Worm (Caenorhabditis elegans) whole organism, L2 larva: ENCODE data around the gene Y62H9A.15.

ENCODE experiments used
- F13H6.1 ChIP-seq: sonication (generic microtip); optimal IDR thresholded peaks from 2 replicates; lab custom pipeline; 2016; ENCODE audit warnings: missing genetic modification characterization, missing compliant biosample characterization
- alr-1 ChIP-seq: fragments of 150-350 bp; optimal IDR thresholded peaks from 2 replicates; lab custom pipeline; 2014; ENCODE audit warnings: missing biosample characterization, missing genetic modification characterization
- ama-1 ChIP-seq: fragments of 150-350 bp; optimal IDR thresholded peaks from 2 replicates; lab custom pipeline; 2018; ENCODE audit warnings: inconsistent platforms
- blmp-1 ChIP-seq: sonication (generic microtip); optimal IDR thresholded peaks from 2 replicates; lab custom pipeline; 2017; ENCODE audit warnings: missing genetic modification characterization, mild to moderate bottlenecking, missing compliant biosample characterization, antibody characterized with exemption, moderate library complexity; ENCODE audit not compliant: insufficient read depth
- ceh-16 ChIP-seq: fragments of 150-350 bp; optimal IDR thresholded peaks from 2 replicates; lab custom pipeline; 2014; ENCODE audit warnings: missing biosample characterization, missing genetic modification characterization
- ceh-82 ChIP-seq: fragments of 150-350 bp; optimal IDR thresholded peaks from 2 replicates; lab custom pipeline; 2014; ENCODE audit warnings: missing biosample characterization, missing genetic modification characterization
- crh-2 ChIP-seq: sonication (generic microtip); optimal IDR thresholded peaks from 2 replicates; lab custom pipeline; 2017; ENCODE audit warnings: missing biosample characterization, missing genetic modification characterization
- dmd-4 ChIP-seq: sonication (generic microtip); optimal IDR thresholded peaks from 2 replicates; lab custom pipeline; 2017; ENCODE audit warnings: missing biosample characterization, missing genetic modification characterization
- elt-1 ChIP-seq: fragments of 150-350 bp; optimal IDR thresholded peaks from 2 replicates; lab custom pipeline; 2014; ENCODE audit warnings: missing biosample characterization, missing genetic modification characterization
- fos-1 ChIP-seq: fragments of 150-350 bp; optimal IDR thresholded peaks from 2 replicates; lab custom pipeline; 2014; ENCODE audit warnings: missing biosample characterization, missing genetic modification characterization
- gmeb-1 ChIP-seq: fragments of 150-350 bp; optimal IDR thresholded peaks from 2 replicates; lab custom pipeline; 2014; ENCODE audit warnings: missing biosample characterization, missing genetic modification characterization
- lin-11 ChIP-seq: fragments of 150-350 bp; sonication (generic microtip); optimal IDR thresholded peaks from 2 replicates; lab custom pipeline; 2014; ENCODE audit warnings: missing biosample characterization, missing genetic modification characterization, inconsistent platforms, mixed read lengths
- lin-13 ChIP-seq: fragments of 150-350 bp; optimal IDR thresholded peaks from 2 replicates; lab custom pipeline; 2014; ENCODE audit warnings: missing biosample characterization, missing genetic modification reagents, missing genetic modification characterization
- lin-39 ChIP-seq: fragments of 150-350 bp; optimal IDR thresholded peaks from 2 replicates; lab custom pipeline; 2014; ENCODE audit warnings: missing biosample characterization, missing genetic modification reagents, missing genetic modification characterization
- mdl-1 ChIP-seq, 2 experiments: fragments of 150-350 bp in 1 of 2; sonication (generic microtip) in 1 of 2; optimal IDR thresholded peaks; 2 replicates each; lab custom pipeline; 2017; ENCODE audit warnings: missing biosample characterization in 2 of 2, missing genetic modification characterization in 2 of 2
- nhr-12 ChIP-seq: fragments of 150-350 bp; optimal IDR thresholded peaks from 2 replicates; lab custom pipeline; 2014; ENCODE audit warnings: missing biosample characterization, missing genetic modification characterization
- nhr-21 ChIP-seq: fragments of 150-350 bp; optimal IDR thresholded peaks from 2 replicates; lab custom pipeline; 2014; ENCODE audit warnings: missing biosample characterization, missing genetic modification characterization
- nhr-23 ChIP-seq: fragments of 150-350 bp; optimal IDR thresholded peaks from 2 replicates; lab custom pipeline; 2014; ENCODE audit warnings: missing biosample characterization, missing genetic modification reagents, missing genetic modification characterization
- nhr-6 ChIP-seq: fragments of 150-350 bp; optimal IDR thresholded peaks from 2 replicates; lab custom pipeline; 2014; ENCODE audit warnings: missing biosample characterization, missing genetic modification characterization
- nhr-77 ChIP-seq: fragments of 150-350 bp; optimal IDR thresholded peaks from 2 replicates; lab custom pipeline; 2014; ENCODE audit warnings: missing biosample characterization, missing genetic modification characterization
- peb-1 ChIP-seq: fragments of 150-350 bp; optimal IDR thresholded peaks from 2 replicates; lab custom pipeline; 2014; ENCODE audit warnings: missing biosample characterization, missing genetic modification characterization
- sma-9 ChIP-seq, 2 experiments: fragments of 150-350 bp in 1 of 2; sonication (generic microtip) in 1 of 2; optimal IDR thresholded peaks; 2 replicates each; lab custom pipeline; 2014 to 2016; ENCODE audit warnings: missing genetic modification characterization in 2 of 2, mild to moderate bottlenecking in 1 of 2, missing biosample characterization in 1 of 2, missing compliant biosample characterization in 1 of 2, missing genetic modification reagents in 1 of 2, moderate library complexity in 1 of 2
- snpc-4 ChIP-seq: fragments of 150-350 bp; optimal IDR thresholded peaks from 2 replicates; lab custom pipeline; 2014; ENCODE audit warnings: missing biosample characterization, missing genetic modification characterization
- unc-39 ChIP-seq: fragments of 150-350 bp; optimal IDR thresholded peaks from 2 replicates; lab custom pipeline; 2014; ENCODE audit warnings: missing biosample characterization, missing genetic modification characterization
- unc-55 ChIP-seq: fragments of 150-350 bp; sonication (generic microtip); optimal IDR thresholded peaks from 3 replicates; lab custom pipeline; 2014; ENCODE audit warnings: missing biosample characterization, missing genetic modification reagents, missing genetic modification characterization
- unc-62 ChIP-seq: fragments of 150-350 bp; optimal IDR thresholded peaks from 2 replicates; lab custom pipeline; 2014; ENCODE audit warnings: missing biosample characterization, missing genetic modification reagents, missing genetic modification characterization
- zag-1 ChIP-seq: fragments of 150-350 bp; optimal IDR thresholded peaks from 2 replicates; lab custom pipeline; 2014; ENCODE audit warnings: missing biosample characterization, missing genetic modification characterization
- ztf-1 ChIP-seq: fragments of 200-800 bp; sonication (Bioruptor generic); conservative IDR thresholded peaks from 2 replicates; pipeline ENCODE4 v1.3.6; 2022; ENCODE audit warnings: missing genetic modification characterization, missing compliant biosample characterization
- ztf-11 ChIP-seq: sonication (generic microtip); optimal IDR thresholded peaks from 2 replicates; lab custom pipeline; 2017; ENCODE audit warnings: missing biosample characterization, missing genetic modification characterization
- ztf-4 ChIP-seq: fragments of 150-350 bp; optimal IDR thresholded peaks from 2 replicates; lab custom pipeline; 2014; ENCODE audit warnings: missing biosample characterization, missing genetic modification characterization

The Y62H9A.15 gene

ce11 chrX:11896708-11897107, 13.2 kb downstream of the Y62H9A.15 start:
- no peak for TF ChIP-seq dmd-4 (tag; lab: Kevin White, UChicago)

- TF ChIP-seq unc-62 (GFP tag; lab: Kevin White, UChicago) (no peak), elt-1 (no peak), crh-2 (tag; lab: Kevin White, UChicago) (no peak), gmeb-1 (tag; lab: Kevin White, UChicago) (no peak), peb-1 (no peak), unc-39 (no peak), zag-1 (tag; lab: Kevin White, UChicago) (no peak)
Observed at ce11 chrX:11892328-11892727, 17.6 kb downstream of the Y62H9A.15 start, which contains the start of gene Y62H9A.8. Gene Y62H9A.8, minus strand, starts transcription at chrX:11892428.

DNA sequence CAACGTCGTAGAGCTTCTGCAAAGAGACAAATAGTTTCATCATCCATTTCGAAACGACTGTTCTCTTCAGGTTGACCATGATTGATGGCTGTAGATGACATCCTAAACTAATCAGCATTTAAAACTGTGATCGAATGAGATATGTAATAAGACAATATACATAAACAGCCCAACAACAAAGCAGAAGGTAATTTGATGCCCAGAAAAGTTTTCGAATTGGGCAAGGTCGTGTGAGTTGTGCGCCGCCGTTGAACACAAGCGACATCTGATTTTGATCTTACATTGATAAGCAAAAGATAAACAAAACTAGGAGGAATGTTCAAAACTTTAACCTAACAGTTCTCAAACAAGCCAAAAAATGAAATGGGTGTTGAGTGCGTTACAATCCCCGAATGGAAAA, 24.4 kb downstream of the Y62H9A.15 start, which contains the start of gene Y62H9A.7:
TSS of gene Y62H9A.7 (minus strand) at position 101 of the 400 bp plus-strand sequence.
- no peak for TF ChIP-seq alr-1 (tag; lab: Kevin White, UChicago)
- no peak for TF ChIP-seq ztf-11
- no peak for TF ChIP-seq elt-1
- no peak for TF ChIP-seq ceh-82 (tag; lab: Kevin White, UChicago)
- TF ChIP-seq mdl-1 (tag; optimal IDR thresholded peaks at IDR 0.05; lab: Kevin White, UChicago), result no peak
- no peak for TF ChIP-seq snpc-4
- TF ChIP-seq peb-1, result no peak
- no peak for TF ChIP-seq ceh-16 (tag; lab: Kevin White, UChicago)
- no peak for TF ChIP-seq unc-39

ce11 chrX:11882800-11883199, 27.1 kb downstream of the Y62H9A.15 start, which contains the start of the genes Y62H9A.5 and ule-5:
Gene Y62H9A.5, minus strand, starts transcription at chrX:11882900.
Gene ule-5, plus strand, starts transcription at chrX:11883127.
- TF ChIP-seq lin-11, result no peak

DNA sequence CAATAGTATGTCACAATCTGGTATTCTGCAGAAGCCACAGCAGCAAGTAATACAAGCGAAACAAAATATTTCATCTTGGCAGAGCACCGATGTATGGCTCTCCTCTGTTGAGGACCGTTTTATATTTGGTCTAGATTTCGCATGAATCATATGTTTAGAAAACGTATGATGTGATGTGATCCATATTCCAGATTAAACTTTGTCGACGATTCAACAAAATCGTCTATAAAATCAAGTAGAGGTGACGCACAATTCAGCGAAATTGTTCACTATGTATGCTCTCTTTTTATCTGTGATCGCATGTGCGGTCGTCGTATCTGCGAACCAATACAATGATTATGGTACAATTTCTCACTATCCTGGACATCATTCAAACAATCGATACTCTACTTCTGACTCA, 30.1 kb downstream of the Y62H9A.15 start, which contains the start of the genes Y62H9A.3 and Y62H9A.4:
TSS of gene Y62H9A.3 (minus strand) at position 101 of the 400 bp plus-strand sequence.
TSS of gene Y62H9A.4 (plus strand) at position 256 of the 400 bp plus-strand sequence.
- TF ChIP-seq nhr-21 (no peak), lin-13 (GFP tag; lab: Kevin White, UChicago) (no peak), ztf-1 (no peak), ceh-16 (tag; lab: Kevin White, UChicago) (no peak), alr-1 (tag; lab: Kevin White, UChicago) (no peak), dmd-4 (tag; lab: Kevin White, UChicago) (no peak), nhr-6 (tag; lab: Kevin White, UChicago) (no peak)
- TF ChIP-seq, all 48 proteins: peak for 0

DNA sequence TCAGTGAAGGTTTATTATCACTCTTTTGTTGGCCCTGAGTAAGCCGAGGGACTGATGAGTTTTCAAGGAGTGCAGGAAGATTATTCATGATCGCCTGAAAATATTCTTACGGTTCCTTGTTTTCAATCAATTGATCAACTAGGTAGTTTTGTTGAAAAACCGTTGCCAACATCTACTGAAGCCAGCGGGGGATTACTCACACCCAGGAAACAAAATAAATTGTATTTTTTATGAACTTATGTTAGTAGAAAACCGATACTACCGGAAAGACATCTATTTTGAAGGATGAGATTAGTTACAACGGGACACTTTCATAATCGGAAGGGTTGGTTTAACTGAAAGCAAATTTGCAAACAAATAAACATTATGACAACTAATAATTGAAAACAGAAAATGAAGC, 31.8 kb downstream of the Y62H9A.15 start, which contains the start of gene Y62H9A.2:
TSS of gene Y62H9A.2 (minus strand) at position 101 of the 400 bp plus-strand sequence.
- TF ChIP-seq sma-9 (GFP tag; optimal IDR thresholded peaks at IDR 0.05; lab: Kevin White, UChicago) (no peak), sma-9 (tag; optimal IDR thresholded peaks at IDR 0.05; lab: Kevin White, UChicago) (no peak), mdl-1 (tag; optimal IDR thresholded peaks at IDR 0.05; lab: Kevin White, UChicago) (no peak), fos-1 (tag; lab: Kevin White, UChicago) (no peak)

- TF ChIP-seq ceh-82 (tag; lab: Kevin White, UChicago) (no peak), nhr-12 (tag; lab: Kevin White, UChicago) (no peak), lin-39 (tag; lab: Kevin White, UChicago) (no peak), crh-2 (tag; lab: Kevin White, UChicago) (no peak), unc-55 (no peak), nhr-77 (tag; lab: Kevin White, UChicago) (no peak), unc-39 (no peak), blmp-1 (tag; lab: Kevin White, UChicago) (no peak), nhr-23 (tag; lab: Kevin White, UChicago) (no peak), ama-1 (no peak), F13H6.1 (tag; lab: Kevin White, UChicago) (no peak), unc-62 (GFP tag; lab: Kevin White, UChicago) (no peak), ztf-4 (tag; lab: Kevin White, UChicago) (no peak)
Observed at ce11 chrX:11875260-11875659, 34.7 kb downstream of the Y62H9A.15 start, which contains the start of gene Y62H9A.1. Gene Y62H9A.1, plus strand, starts transcription at chrX:11875541.
